Worm (Caenorhabditis elegans): ENCODE results near the gene ora-1.
A peak's percentile ranks its signal among the peaks of the same experiment; 100 is the strongest.
"Not testable (repeated sequence)": the region's sequence is repeated elsewhere in the genome, so short reads cannot be mapped to it uniquely, and the experiment has no call there.

Gene ora-1

ce11 chrIV:8012330-8012729 is 34.6 kb downstream of the ora-1 start, which contains the start of gene Y42H9B.3:
Gene Y42H9B.3, minus strand, starts transcription at chrIV:8012430.
- no peak for TF ChIP-seq K12H6.12 (tag; optimal IDR thresholded peaks at IDR 0.05)
- TF ChIP-seq dox-1 (GFP tag; IDR thresholded peaks at IDR 0.05), result no peak
- TF ChIP-seq madf-3 (GFP tag; IDR thresholded peaks at IDR 0.05), result no peak
- no peak for TF ChIP-seq unc-130 (GFP tag; optimal IDR thresholded peaks at IDR 0.05)
- no peak for TF ChIP-seq ekl-4 (GFP tag; IDR thresholded peaks at IDR 0.05)
- TF ChIP-seq T26A5.8 (tag; optimal IDR thresholded peaks at IDR 0.05), result no peak
- TF ChIP-seq F49E8.2 (tag; optimal IDR thresholded peaks at IDR 0.05; ENCODE audit: insufficient read depth), result no peak
- no peak for TF ChIP-seq somi-1 (GFP tag; optimal IDR thresholded peaks at IDR 0.05)
- no peak for TF ChIP-seq hlh-26 (GFP tag; conservative IDR thresholded peaks at IDR 0.05)
- TF ChIP-seq lir-1 (GFP tag; conservative IDR thresholded peaks at IDR 0.05), result no peak
- no peak for TF ChIP-seq lin-54 (GFP tag; optimal IDR thresholded peaks at IDR 0.05)

ce11 chrIV:8013849-8014248 is 36.2 kb downstream of the ora-1 start, which contains the start of gene C26B2.8:
Gene C26B2.8, plus strand, starts transcription at chrIV:8014149.
- TF ChIP-seq madf-10 (tag; optimal IDR thresholded peaks at IDR 0.05) (no peak), efl-1 (GFP tag; optimal IDR thresholded peaks at IDR 0.05) (no peak), ztf-26 (tag; optimal IDR thresholded peaks at IDR 0.05) (no peak)

ce11 chrIV:8015726-8016312 is 38.1 kb downstream of the ora-1 start, which contains the start of gene C26B2.7:
Gene C26B2.7, plus strand, starts transcription at chrIV:8016274.
- TF ChIP-seq lin-26 (GFP tag; IDR thresholded peaks at IDR 0.05) (peak; percentile 63), tbp1 (GFP tag; optimal IDR thresholded peaks at IDR 0.05) (peak; percentile 31), K12H6.12 (tag; optimal IDR thresholded peaks at IDR 0.05) (peak; percentile 60), snpc-4 (tag; optimal IDR thresholded peaks at IDR 0.05) (peak in 3 of 4 experiments; percentile 11 to 59 (median 16)), attf-5 (GFP tag; optimal IDR thresholded peaks at IDR 0.05) (peak; percentile 78), rcor-1 (GFP tag; IDR thresholded peaks at IDR 0.05) (peak; percentile 91), lsl-1 (GFP tag; optimal IDR thresholded peaks at IDR 0.05) (peak; percentile 59), D2030.7 (GFP tag; IDR thresholded peaks at IDR 0.05) (peak; percentile 94), ccch-3 (GFP tag; optimal IDR thresholded peaks at IDR 0.05) (peak; percentile 59), aptf-2 (GFP tag; conservative IDR thresholded peaks at IDR 0.05) (peak; percentile 87), zfh-2 (GFP tag; conservative IDR thresholded peaks at IDR 0.05) (peak; percentile 39; the same call in 1 of the 2 replicates), F33H1.4 (GFP tag; IDR thresholded peaks at IDR 0.05) (peak; percentile 60), him-1 (tag; optimal IDR thresholded peaks at IDR 0.05) (peak; percentile 8), ZK185.1 (tag; optimal IDR thresholded peaks at IDR 0.05; ENCODE audit: poor library complexity, severe bottlenecking) (peak; percentile 78), die-1 (tag; optimal IDR thresholded peaks at IDR 0.05) (peak; percentile 54), ztf-6 (GFP tag; IDR thresholded peaks at IDR 0.05) (peak; percentile 44; the same call in 1 of the 2 replicates), lir-1 (GFP tag; conservative IDR thresholded peaks at IDR 0.05) (peak; percentile 77), ekl-4 (GFP tag; IDR thresholded peaks at IDR 0.05) (peak; percentile 57), pbrm-1 (GFP tag; IDR thresholded peaks at IDR 0.05) (peak; percentile 62; the same call in 1 of the 2 replicates), lin-35 (GFP tag; optimal IDR thresholded peaks at IDR 0.05) (peak in 1 of 3 experiments; percentile 53), Y67H2A.10 (GFP tag; conservative IDR thresholded peaks at IDR 0.05) (peak; percentile 68), unc-130 (GFP tag; optimal IDR thresholded peaks at IDR 0.05) (peak; percentile 61), ztf-26 (tag; optimal IDR thresholded peaks at IDR 0.05) (peak; percentile 18), B0035.1 (tag; optimal IDR thresholded peaks at IDR 0.05) (peak; percentile 3), snpc-3.4 (tag; optimal IDR thresholded peaks at IDR 0.05) (peak; percentile 29), mcd-1 (GFP tag; IDR thresholded peaks at IDR 0.05) (peak; percentile 69), Y79H2A.3 (GFP tag; conservative IDR thresholded peaks at IDR 0.05) (0 out of 2 replicates have a peak, but pooled peaks have one; percentile 61), attf-6 (GFP tag; IDR thresholded peaks at IDR 0.05) (0 out of 2 replicates have a peak, but pooled peaks have one; percentile 14), lin-54 (GFP tag; optimal IDR thresholded peaks at IDR 0.05) (peak; percentile 69), ceh-100 (GFP tag; IDR thresholded peaks at IDR 0.05) (peak; percentile 99), hmg-1.2 (GFP tag; IDR thresholded peaks at IDR 0.05) (peak; percentile 55; the same call in 1 of the 2 replicates), athp-1 (tag; optimal IDR thresholded peaks at IDR 0.05) (peak; percentile 58), dox-1 (GFP tag; IDR thresholded peaks at IDR 0.05) (peak; percentile 86), B0019.2 (GFP tag; conservative IDR thresholded peaks at IDR 0.05) (peak; percentile 80)
- not testable (repeated sequence) for TF ChIP-seq snpc-4 (GFP tag; optimal IDR thresholded peaks at IDR 0.05)
